Fruit fly (Drosophila melanogaster) whole organism, embryonic: ENCODE measurements around the gene CG3679.

Experiments
- Antp ChIP-seq: fragments of 200-800 bp; sonication (Bioruptor generic); optimal IDR thresholded peaks from 3 replicates; lab custom pipeline; 2016; ENCODE audit warnings: missing biosample characterization, missing genetic modification characterization
- CG10959 ChIP-seq: fragments of 200-800 bp; sonication (Bioruptor generic); IDR thresholded peaks from 2 replicates; pipeline ENCODE4 v1.3.6; 2022; ENCODE audit warnings: missing biosample characterization, missing genetic modification characterization
- CG12155 ChIP-seq: fragments of 200-800 bp; sonication (Bioruptor generic); optimal IDR thresholded peaks from 3 replicates; lab custom pipeline; 2016; ENCODE audit warnings: missing biosample characterization, missing genetic modification characterization
- CG1233 ChIP-seq: fragments of 200-800 bp; sonication (Bioruptor generic); optimal IDR thresholded peaks from 4 replicates; lab custom pipeline; 2018; ENCODE audit warnings: missing biosample characterization, mild to moderate bottlenecking, missing genetic modification characterization
- CG1647 ChIP-seq: fragments of 200-800 bp; sonication (Bioruptor generic); optimal IDR thresholded peaks from 3 replicates; lab custom pipeline; 2016; ENCODE audit warnings: missing biosample characterization, missing genetic modification characterization
- CG17829 ChIP-seq: fragments of 200-800 bp; optimal IDR thresholded peaks from 2 replicates; lab custom pipeline; 2019; ENCODE audit warnings: missing biosample characterization, mild to moderate bottlenecking, missing genetic modification characterization, moderate library complexity
- CG1792 ChIP-seq: fragments of 200-800 bp; sonication (Bioruptor generic); optimal IDR thresholded peaks from 2 replicates; lab custom pipeline; 2016; ENCODE audit warnings: missing biosample characterization, missing genetic modification characterization
- CG18764 ChIP-seq: fragments of 200-800 bp; sonication (Bioruptor generic); optimal IDR thresholded peaks from 3 replicates; lab custom pipeline; 2016; ENCODE audit warnings: missing biosample characterization, missing genetic modification characterization
- CG2120 ChIP-seq: fragments of 200-800 bp; sonication (Bioruptor generic); optimal IDR thresholded peaks from 3 replicates; lab custom pipeline; 2016; ENCODE audit warnings: missing biosample characterization, missing genetic modification characterization
- CG30020 ChIP-seq: fragments of 200-800 bp; optimal IDR thresholded peaks from 2 replicates; lab custom pipeline; 2019; ENCODE audit warnings: missing biosample characterization, mild to moderate bottlenecking, missing genetic modification characterization, moderate library complexity
- CG31365 ChIP-seq: fragments of 200-800 bp; sonication (Bioruptor generic); optimal IDR thresholded peaks from 2 replicates; lab custom pipeline; 2018; ENCODE audit warnings: missing biosample characterization, mild to moderate bottlenecking, missing genetic modification characterization
- CG32772 ChIP-seq: fragments of 200-800 bp; sonication (Bioruptor generic); IDR thresholded peaks from 2 replicates; pipeline ENCODE4 v1.3.6; 2022; ENCODE audit warnings: missing biosample characterization, missing genetic modification characterization
- CG3995 ChIP-seq: fragments of 200-800 bp; sonication (Bioruptor generic); optimal IDR thresholded peaks from 3 replicates; lab custom pipeline; 2016; ENCODE audit warnings: missing biosample characterization, missing genetic modification characterization
- CG42726 ChIP-seq: fragments of 200-800 bp; sonication (Bioruptor generic); IDR thresholded peaks from 2 replicates; pipeline ENCODE4 v1.3.6; 2022; ENCODE audit warnings: missing biosample characterization, missing genetic modification characterization; ENCODE audit not compliant: partially characterized antibody
- CG4617 ChIP-seq: fragments of 200-800 bp; sonication (Bioruptor generic); optimal IDR thresholded peaks from 3 replicates; lab custom pipeline; 2016; ENCODE audit warnings: missing biosample characterization, missing genetic modification characterization, borderline replicate concordance
- CG5180 ChIP-seq: fragments of 200-800 bp; sonication (Bioruptor generic); optimal IDR thresholded peaks from 3 replicates; lab custom pipeline; 2017; ENCODE audit warnings: missing biosample characterization, missing genetic modification characterization, mild to moderate bottlenecking, moderate library complexity, missing genetic modification reagents
- CG7271 ChIP-seq: fragments of 200-800 bp; sonication (Bioruptor generic); optimal IDR thresholded peaks from 2 replicates; lab custom pipeline; 2018; ENCODE audit warnings: missing biosample characterization, mild to moderate bottlenecking, missing genetic modification characterization, moderate library complexity
- CG7839 ChIP-seq: fragments of 200-800 bp; sonication (Bioruptor generic); optimal IDR thresholded peaks from 3 replicates; lab custom pipeline; 2018; ENCODE audit warnings: missing biosample characterization, mild to moderate bottlenecking, missing genetic modification characterization, moderate library complexity
- CG8290 ChIP-seq, 3 experiments: fragments of 200-800 bp; sonication (Bioruptor generic); optimal IDR thresholded peaks; 2 replicates each; lab custom pipeline; 2016 to 2019; ENCODE audit warnings: missing biosample characterization in 3 of 3, missing genetic modification characterization in 3 of 3, mild to moderate bottlenecking in 2 of 3, moderate library complexity in 1 of 3
- CG8478 ChIP-seq: fragments of >200 bp; optimal IDR thresholded peaks from 2 replicates; lab custom pipeline; 2018
- CG8765 ChIP-seq: fragments of 200-800 bp; sonication (Bioruptor generic); IDR thresholded peaks from 2 replicates; pipeline ENCODE4 v1.3.6; 2022; ENCODE audit warnings: missing biosample characterization, missing genetic modification characterization
- Dip2 ChIP-seq: fragments of 200-800 bp; sonication (Bioruptor generic); IDR thresholded peaks from 2 replicates; pipeline ENCODE4 v1.3.6; 2022; ENCODE audit warnings: missing biosample characterization, missing genetic modification characterization
- Ets97D ChIP-seq: fragments of 200-800 bp; sonication (Bioruptor generic); optimal IDR thresholded peaks from 3 replicates; lab custom pipeline; 2016; ENCODE audit warnings: missing biosample characterization, missing genetic modification characterization
- Fer3 ChIP-seq: fragments of 200-800 bp; sonication (Bioruptor generic); optimal IDR thresholded peaks from 2 replicates; lab custom pipeline; 2018; ENCODE audit warnings: missing biosample characterization, mild to moderate bottlenecking, missing genetic modification characterization, moderate library complexity
- NC2α ChIP-seq: fragments of 200-800 bp; sonication (Bioruptor generic); optimal IDR thresholded peaks from 2 replicates; lab custom pipeline; 2016; ENCODE audit warnings: missing biosample characterization, missing genetic modification characterization
- NC2β ChIP-seq: fragments of 200-800 bp; sonication (Bioruptor generic); optimal IDR thresholded peaks from 2 replicates; lab custom pipeline; 2016; ENCODE audit warnings: missing biosample characterization, missing genetic modification characterization
- Nf-YC ChIP-seq: fragments of 200-800 bp; optimal IDR thresholded peaks from 3 replicates; lab custom pipeline; 2019; ENCODE audit warnings: missing biosample characterization, mild to moderate bottlenecking, missing genetic modification characterization, moderate library complexity
- Trl ChIP-seq, 3 experiments: fragments of >200 bp in 2 of 3; fragments of 200-800 bp in 1 of 3; sonication (Bioruptor generic) in 1 of 3; optimal IDR thresholded peaks; 2 replicates in 1 of 3; 3 replicates in 2 of 3; lab custom pipeline; 2016 to 2017; ENCODE audit warnings: missing biosample characterization in 1 of 3, missing genetic modification characterization in 1 of 3
- ab ChIP-seq: fragments of 200-800 bp; sonication (Bioruptor generic); optimal IDR thresholded peaks from 2 replicates; lab custom pipeline; 2016; ENCODE audit warnings: missing biosample characterization, missing genetic modification characterization
- ato ChIP-seq: fragments of 200-800 bp; sonication (Bioruptor generic); IDR thresholded peaks from 2 replicates; pipeline ENCODE4 v1.3.6; 2022; ENCODE audit warnings: missing biosample characterization, missing genetic modification characterization; ENCODE audit not compliant: partially characterized antibody
- btn ChIP-seq: fragments of 200-800 bp; sonication (Bioruptor generic); optimal IDR thresholded peaks from 2 replicates; lab custom pipeline; 2016; ENCODE audit warnings: missing biosample characterization, missing genetic modification characterization
- cg ChIP-seq: fragments of 200-800 bp; sonication (Bioruptor generic); optimal IDR thresholded peaks from 3 replicates; lab custom pipeline; 2019; ENCODE audit warnings: missing biosample characterization, mild to moderate bottlenecking, missing genetic modification characterization, moderate library complexity
- chm ChIP-seq: fragments of 200-800 bp; sonication (Bioruptor generic); IDR thresholded peaks from 2 replicates; pipeline ENCODE4 v1.3.6; 2022; ENCODE audit warnings: missing biosample characterization, missing genetic modification characterization
- dmrt11E ChIP-seq: fragments of 200-800 bp; sonication (Bioruptor generic); optimal IDR thresholded peaks from 3 replicates; lab custom pipeline; 2018; ENCODE audit warnings: missing biosample characterization, mild to moderate bottlenecking, missing genetic modification characterization, moderate library complexity
- ewg ChIP-seq: fragments of 200-800 bp; sonication (Bioruptor generic); optimal IDR thresholded peaks from 3 replicates; lab custom pipeline; 2017; ENCODE audit warnings: mild to moderate bottlenecking, missing biosample characterization, missing genetic modification reagents, missing genetic modification characterization
- exex ChIP-seq: fragments of 200-800 bp; sonication (Bioruptor generic); optimal IDR thresholded peaks from 4 replicates; lab custom pipeline; 2018; ENCODE audit warnings: missing biosample characterization, mild to moderate bottlenecking, missing genetic modification characterization, moderate library complexity
- fd3F ChIP-seq: fragments of 200-800 bp; sonication (Bioruptor generic); optimal IDR thresholded peaks from 2 replicates; lab custom pipeline; 2018; ENCODE audit warnings: missing biosample characterization, mild to moderate bottlenecking, missing genetic modification characterization, moderate library complexity
- fd96Cb ChIP-seq: fragments of 200-800 bp; sonication (Bioruptor generic); optimal IDR thresholded peaks from 2 replicates; lab custom pipeline; 2018; ENCODE audit warnings: missing biosample characterization, mild to moderate bottlenecking, missing genetic modification characterization, moderate library complexity
- gcm ChIP-seq: fragments of 200-800 bp; sonication (Bioruptor generic); optimal IDR thresholded peaks from 2 replicates; lab custom pipeline; 2019; ENCODE audit warnings: missing biosample characterization, mild to moderate bottlenecking, missing genetic modification characterization, moderate library complexity
- gt ChIP-seq: fragments of 200-800 bp; sonication (Bioruptor generic); IDR thresholded peaks from 2 replicates; pipeline ENCODE4 v1.3.6; 2022; ENCODE audit warnings: missing biosample characterization, missing genetic modification characterization
- hb ChIP-seq: fragments of 200-800 bp; sonication (Bioruptor generic); IDR thresholded peaks from 3 replicates; pipeline ENCODE4 v1.3.6; 2022; ENCODE audit warnings: missing biosample characterization, missing genetic modification characterization; ENCODE audit not compliant: partially characterized antibody
- jumu ChIP-seq: fragments of 200-800 bp; sonication (Bioruptor generic); optimal IDR thresholded peaks from 3 replicates; lab custom pipeline; 2016; ENCODE audit warnings: missing biosample characterization, missing genetic modification characterization
- mam ChIP-seq: fragments of 200-800 bp; sonication (Bioruptor generic); optimal IDR thresholded peaks from 3 replicates; lab custom pipeline; 2016; ENCODE audit warnings: missing biosample characterization, missing genetic modification characterization
- pum ChIP-seq: fragments of 200-800 bp; sonication (Bioruptor generic); optimal IDR thresholded peaks from 2 replicates; lab custom pipeline; 2016; ENCODE audit warnings: missing biosample characterization, missing genetic modification characterization
- schlank ChIP-seq: fragments of 200-800 bp; sonication (Bioruptor generic); optimal IDR thresholded peaks from 2 replicates; lab custom pipeline; 2018; ENCODE audit warnings: missing biosample characterization, mild to moderate bottlenecking, missing genetic modification characterization
- sim ChIP-seq: fragments of 200-800 bp; sonication (Bioruptor generic); IDR thresholded peaks from 2 replicates; pipeline ENCODE4 v1.3.6; 2022; ENCODE audit warnings: missing biosample characterization, missing genetic modification characterization
- stwl ChIP-seq: fragments of 200-800 bp; sonication (Bioruptor generic); optimal IDR thresholded peaks from 3 replicates; lab custom pipeline; 2018; ENCODE audit warnings: missing biosample characterization, mild to moderate bottlenecking, missing genetic modification characterization, moderate library complexity
- ttk ChIP-seq: fragments of 200-800 bp; sonication (Bioruptor generic); IDR thresholded peaks from 2 replicates; pipeline ENCODE4 v2.1.2; 2022; ENCODE audit warnings: missing biosample characterization, missing genetic modification characterization
- wdn ChIP-seq: fragments of 200-800 bp; sonication (Bioruptor generic); IDR thresholded peaks from 2 replicates; pipeline ENCODE4 v1.3.6; 2022; ENCODE audit warnings: missing biosample characterization, missing genetic modification characterization

The CG3679 gene

dm6 chrX:16335107-16335642, 31.5 kb downstream of the CG3679 start (continued):
- peak; percentile 66 for TF ChIP-seq Antp
- TF ChIP-seq CG12155 (GFP tag; lab: Kevin White, UChicago) = peak; percentile 98
- peak; percentile 8 for TF ChIP-seq dmrt11E (tag; lab: Kevin White, UChicago)
- TF ChIP-seq CG5180 = peak; percentile 48
- no peak for TF ChIP-seq CG8478 (lab: Kevin White, UChicago)
- TF ChIP-seq schlank = peak; percentile 64
- TF ChIP-seq Ets97D = peak; percentile 39
- TF ChIP-seq ab = peak; percentile 19
- TF ChIP-seq CG32772 (GFP tag; lab: Robert Waterston, UW) = peak; percentile 69
- no peak for TF ChIP-seq sim
- TF ChIP-seq chm (GFP tag; lab: Robert Waterston, UW) = peak; percentile 70; the same call in 1 of the 2 replicates
- peak; percentile 34 for TF ChIP-seq exex
- TF ChIP-seq ewg (GFP tag; lab: Kevin White, UChicago) = peak; percentile 40
- TF ChIP-seq pum (GFP tag; lab: Kevin White, UChicago) = peak; percentile 58
- peak; percentile 24 for TF ChIP-seq gcm (GFP tag; lab: Kevin White, UChicago)
- peak; percentile 65 for TF ChIP-seq CG1647 (GFP tag; lab: Kevin White, UChicago)
- peak; percentile 57 for TF ChIP-seq NC2β
- peak; percentile 37 for TF ChIP-seq CG1792 (GFP tag; lab: Kevin White, UChicago)
- TF ChIP-seq CG30020 (tag; lab: Kevin White, UChicago) = peak; percentile 64
- peak; percentile 61 for TF ChIP-seq CG17829 (tag; lab: Kevin White, UChicago)
- TF ChIP-seq ttk (GFP tag; lab: Robert Waterston, UW) = peak; percentile 72
- TF ChIP-seq CG18764 = peak; percentile 60
- no peak for TF ChIP-seq CG31365 (tag; lab: Kevin White, UChicago)
- peak; percentile 7 for TF ChIP-seq CG3995 (GFP tag; lab: Kevin White, UChicago)
- peak; percentile 47; the same call in 1 of the 2 replicates for TF ChIP-seq CG8765 (GFP tag; lab: Robert Waterston, UW)
- TF ChIP-seq Fer3 (tag; lab: Kevin White, UChicago) = peak; percentile 64
- TF ChIP-seq hb (GFP tag; lab: Robert Waterston, UW) = no peak
- TF ChIP-seq btn (GFP tag; lab: Kevin White, UChicago) = peak; percentile 34
- 0 out of 2 replicates have a peak, but pooled peaks have one; percentile 17 for TF ChIP-seq gt (GFP tag; lab: Robert Waterston, UW)
- TF ChIP-seq Dip2 (GFP tag; lab: Robert Waterston, UW) = no peak
- TF ChIP-seq fd3F = peak; percentile 63
- TF ChIP-seq NC2α = no peak
- TF ChIP-seq wdn (GFP tag; lab: Robert Waterston, UW) = peak; percentile 71
- TF ChIP-seq cg (GFP tag; lab: Kevin White, UChicago) = no peak
- TF ChIP-seq CG42726 (GFP tag; lab: Robert Waterston, UW) = no peak
- TF ChIP-seq CG4617 (GFP tag; lab: Kevin White, UChicago) = peak; percentile 27
- peak; percentile 74 for TF ChIP-seq CG7839 (tag; lab: Kevin White, UChicago)
- TF ChIP-seq Trl (optimal IDR thresholded peaks at IDR 0.05; lab: Kevin White, UChicago) = no peak
- TF ChIP-seq Trl (GFP tag; optimal IDR thresholded peaks at IDR 0.05; lab: Kevin White, UChicago) = peak; percentile 67
- no peak for TF ChIP-seq ato (GFP tag; lab: Robert Waterston, UW)
- TF ChIP-seq CG7271 (tag; lab: Kevin White, UChicago) = no peak
- no peak for TF ChIP-seq stwl
- TF ChIP-seq Nf-YC = peak; percentile 37
- peak; percentile 58; the same call in 1 of the 2 replicates for TF ChIP-seq CG10959 (GFP tag; lab: Robert Waterston, UW)
- TF ChIP-seq CG2120 = peak; percentile 85
- peak; percentile 71 for TF ChIP-seq mam (GFP tag; lab: Kevin White, UChicago)
- TF ChIP-seq fd96Cb (tag; lab: Kevin White, UChicago) = peak; percentile 58
- peak; percentile 63 for TF ChIP-seq CG1233 (GFP tag; lab: Kevin White, UChicago)
- peak; percentile 47 for TF ChIP-seq jumu (GFP tag; lab: Kevin White, UChicago)
- peak; percentile 5 for TF ChIP-seq CG8290 (GFP tag; optimal IDR thresholded peaks at IDR 0.05; lab: Kevin White, UChicago)
- TF ChIP-seq CG8290 (tag; optimal IDR thresholded peaks at IDR 0.05; lab: Kevin White, UChicago) = peak in 1 of 2 experiments; percentile 79
